Worm (Caenorhabditis elegans): ENCODE data around the gene nspg-7.1.
A peak's percentile ranks its signal among the peaks of the same experiment; 100 is the strongest.

Gene nspg-7.1

ce11 chrIV:9330755-9331154, at the start of gene nspg-7.1:
Gene nspg-7.1, minus strand, starts transcription at chrIV:9330855.
- no peak for TF ChIP-seq him-1 (tag; optimal IDR thresholded peaks at IDR 0.05)
- TF ChIP-seq dao-5 (tag; optimal IDR thresholded peaks at IDR 0.05), result no peak
- no peak for TF ChIP-seq W03F9.2 (tag; optimal IDR thresholded peaks at IDR 0.05)

- no peak for TF ChIP-seq W03F9.2 (tag; optimal IDR thresholded peaks at IDR 0.05)
- TF ChIP-seq dao-5 (tag; optimal IDR thresholded peaks at IDR 0.05), result no peak
- TF ChIP-seq him-1 (tag; optimal IDR thresholded peaks at IDR 0.05), result no peak
Observed at ce11 chrIV:9378272-9378671, 47.6 kb upstream of the nspg-7.1 start, which contains the start of gene C10C5.4. Gene C10C5.4, plus strand, starts transcription at chrIV:9378552.

- TF ChIP-seq him-1 (tag; optimal IDR thresholded peaks at IDR 0.05) (no peak), W03F9.2 (tag; optimal IDR thresholded peaks at IDR 0.05) (no peak), dao-5 (tag; optimal IDR thresholded peaks at IDR 0.05) (no peak)
Observed at ce11 chrIV:9376550-9376949, 45.9 kb upstream of the nspg-7.1 start.

DNA sequence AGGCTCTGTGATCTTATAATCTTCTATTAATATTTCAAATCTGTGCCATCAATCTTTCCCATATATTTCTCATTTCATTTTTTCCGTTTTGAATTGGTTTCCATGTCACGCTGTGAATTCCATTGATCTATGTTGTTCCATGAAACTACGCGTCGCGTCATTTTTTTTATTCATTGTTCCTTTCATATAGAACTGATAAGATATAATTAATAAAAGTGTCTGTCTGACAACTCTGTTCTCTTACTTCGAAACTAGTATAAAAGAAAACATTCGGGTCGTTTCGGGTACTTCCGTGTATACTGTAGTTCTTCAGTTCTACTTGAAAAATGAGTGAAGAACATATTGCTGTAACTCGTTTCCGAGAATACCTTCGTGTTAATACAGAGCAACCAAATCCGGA, 43.9 kb upstream of the nspg-7.1 start, which contains the start of gene C10C5.3:
Gene C10C5.3 (plus strand): TSS at position 301 of the 400 bp plus-strand sequence.
- TF ChIP-seq W03F9.2 (tag; optimal IDR thresholded peaks at IDR 0.05) (no peak), him-1 (tag; optimal IDR thresholded peaks at IDR 0.05) (no peak), dao-5 (tag; optimal IDR thresholded peaks at IDR 0.05) (no peak)

DNA sequence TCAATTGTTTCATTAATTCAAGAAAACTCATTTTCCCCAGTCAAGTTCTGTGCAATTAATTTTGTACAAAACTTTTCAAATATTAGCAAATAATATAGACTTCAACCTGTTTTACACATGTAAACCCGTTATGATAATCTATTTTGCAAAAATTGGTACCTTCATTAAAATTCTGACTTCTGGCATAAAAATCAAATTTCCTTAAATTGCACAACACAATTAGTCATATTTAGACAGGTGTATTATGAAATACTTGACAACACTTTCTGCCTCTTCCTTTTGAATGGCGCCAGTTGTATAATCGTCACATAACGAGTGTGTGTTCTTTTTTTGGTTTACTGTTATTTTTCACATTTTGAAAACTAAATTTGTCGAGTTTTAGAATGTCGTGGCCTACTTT, 40.5 kb upstream of the nspg-7.1 start, which contains the start of gene fbxc-58:
Gene fbxc-58 (plus strand): TSS at position 383 of the 400 bp plus-strand sequence.
- TF ChIP-seq W03F9.2 (tag; optimal IDR thresholded peaks at IDR 0.05) (no peak), dao-5 (tag; optimal IDR thresholded peaks at IDR 0.05) (no peak), him-1 (tag; optimal IDR thresholded peaks at IDR 0.05) (no peak)

DNA sequence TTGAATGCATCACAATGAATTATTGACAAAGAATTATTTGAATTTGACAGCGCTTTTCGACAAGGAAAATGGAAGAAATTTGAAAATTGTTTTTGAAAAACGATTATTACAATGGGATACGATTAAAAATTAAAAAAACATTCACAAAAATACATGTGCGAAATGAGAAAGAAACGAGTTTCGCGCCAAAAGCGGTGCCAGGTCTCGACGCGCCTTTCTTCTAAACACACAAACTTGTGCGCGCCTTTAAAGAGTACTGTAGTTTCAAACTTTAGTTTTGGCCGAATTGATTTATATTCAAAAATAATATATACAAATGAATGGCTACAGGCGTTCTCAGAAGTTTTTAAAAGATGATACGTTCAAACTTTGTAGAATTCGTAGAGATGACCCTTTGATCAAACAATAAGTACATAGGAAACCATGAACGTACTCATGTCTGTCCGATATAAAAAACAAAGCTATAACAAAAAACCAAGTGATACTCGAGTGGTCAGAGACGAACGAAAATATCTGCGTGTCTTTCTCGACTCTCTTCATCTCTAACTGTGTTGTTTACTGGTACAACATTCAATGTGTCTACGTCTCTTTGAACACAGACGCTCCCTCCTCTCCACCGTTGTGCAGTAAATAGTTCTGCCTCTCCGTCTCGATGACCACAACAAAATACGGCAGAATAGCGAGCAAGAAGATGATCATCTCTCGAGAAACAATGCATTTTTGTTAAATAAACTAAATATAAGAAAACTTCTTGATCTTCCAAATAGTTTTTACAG, 37.4 kb upstream of the nspg-7.1 start:
- TF ChIP-seq him-1 (tag; optimal IDR thresholded peaks at IDR 0.05), result no peak
- peak; percentile 43 for TF ChIP-seq W03F9.2 (tag; optimal IDR thresholded peaks at IDR 0.05)
- no peak for TF ChIP-seq dao-5 (tag; optimal IDR thresholded peaks at IDR 0.05)

DNA sequence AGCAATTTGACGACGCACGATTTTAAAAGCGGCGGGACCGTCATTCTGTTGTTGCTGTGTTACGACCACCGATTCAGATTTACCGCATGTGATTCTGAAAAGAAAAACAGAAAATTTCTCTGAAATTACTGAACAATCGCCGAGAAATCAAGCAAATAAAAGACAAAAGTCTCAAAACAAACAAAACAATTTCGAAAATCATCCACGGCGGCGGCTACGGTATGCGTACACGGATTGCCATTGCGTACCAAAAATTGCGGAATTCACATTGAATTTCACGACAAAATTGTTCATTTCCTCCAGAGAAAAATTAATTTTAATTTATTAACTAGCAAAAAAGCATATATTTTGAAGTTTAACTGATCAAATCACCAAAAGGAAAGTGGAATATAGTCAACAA, 35.8 kb upstream of the nspg-7.1 start, which contains the start of gene pezo-1:
Gene pezo-1 (minus strand): TSS at position 101 of the 400 bp plus-strand sequence.
- no peak for TF ChIP-seq dao-5 (tag; optimal IDR thresholded peaks at IDR 0.05)
- TF ChIP-seq W03F9.2 (tag; optimal IDR thresholded peaks at IDR 0.05), result no peak
- no peak for TF ChIP-seq him-1 (tag; optimal IDR thresholded peaks at IDR 0.05)

- TF ChIP-seq dao-5 (tag; optimal IDR thresholded peaks at IDR 0.05) (no peak), W03F9.2 (tag; optimal IDR thresholded peaks at IDR 0.05) (no peak), him-1 (tag; optimal IDR thresholded peaks at IDR 0.05) (no peak)
Observed at ce11 chrIV:9353728-9354127, 23.1 kb upstream of the nspg-7.1 start.

- TF ChIP-seq dao-5 (tag; optimal IDR thresholded peaks at IDR 0.05), result no peak
- no peak for TF ChIP-seq him-1 (tag; optimal IDR thresholded peaks at IDR 0.05)
- TF ChIP-seq W03F9.2 (tag; optimal IDR thresholded peaks at IDR 0.05), result peak; percentile 1
Observed at ce11 chrIV:9343102-9343599, 12.5 kb upstream of the nspg-7.1 start, which contains the start of gene pigc-1. Gene pigc-1, minus strand, starts transcription at chrIV:9343152.

DNA sequence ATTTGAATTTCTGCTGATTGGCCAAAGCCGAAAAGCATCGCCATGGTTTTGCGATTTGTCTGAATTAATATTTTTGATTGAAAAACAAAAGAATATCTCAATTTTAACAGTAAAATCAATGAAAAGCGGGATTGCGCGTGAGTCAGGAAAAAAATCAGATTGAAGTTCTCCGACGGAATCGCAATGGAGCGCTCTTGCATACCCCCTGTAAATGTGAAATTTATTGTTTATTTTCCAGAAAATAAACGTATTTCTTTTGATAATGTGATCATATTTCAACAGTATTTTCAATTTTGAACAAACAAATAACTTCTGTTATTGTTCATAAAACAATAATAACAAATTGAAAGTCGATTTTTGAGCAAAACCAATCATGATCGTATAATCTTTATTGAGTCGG, 10.9 kb upstream of the nspg-7.1 start, which contains the start of gene vps-26:
Gene vps-26 (minus strand): TSS at position 200 of the 400 bp plus-strand sequence.
- TF ChIP-seq W03F9.2 (tag; optimal IDR thresholded peaks at IDR 0.05) (peak; percentile 22), him-1 (tag; optimal IDR thresholded peaks at IDR 0.05) (no peak), dao-5 (tag; optimal IDR thresholded peaks at IDR 0.05) (no peak)

DNA sequence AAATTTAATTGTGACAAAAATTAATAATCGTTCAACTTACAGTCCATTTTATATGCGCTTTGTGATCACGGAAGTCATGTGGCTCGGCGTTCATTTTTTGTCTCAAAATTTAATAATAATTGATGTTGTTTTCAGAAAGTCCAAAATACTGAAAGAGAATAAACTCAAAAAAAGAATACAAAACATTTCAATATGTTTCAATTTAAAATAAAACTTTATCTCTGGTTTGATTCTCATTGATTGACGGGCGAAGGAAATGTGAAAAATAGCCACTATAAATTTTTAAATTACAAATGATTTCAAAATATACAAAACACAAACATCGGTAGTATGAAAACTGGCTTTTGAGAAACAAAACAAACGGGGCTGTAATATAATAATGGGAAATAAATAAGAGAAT, 8.6 kb upstream of the nspg-7.1 start, which contains the start of gene T20D3.6:
Gene T20D3.6 (minus strand): TSS at position 101 of the 400 bp plus-strand sequence.
- no peak for TF ChIP-seq him-1 (tag; optimal IDR thresholded peaks at IDR 0.05)
- TF ChIP-seq dao-5 (tag; optimal IDR thresholded peaks at IDR 0.05), result no peak
- no peak for TF ChIP-seq W03F9.2 (tag; optimal IDR thresholded peaks at IDR 0.05)

DNA sequence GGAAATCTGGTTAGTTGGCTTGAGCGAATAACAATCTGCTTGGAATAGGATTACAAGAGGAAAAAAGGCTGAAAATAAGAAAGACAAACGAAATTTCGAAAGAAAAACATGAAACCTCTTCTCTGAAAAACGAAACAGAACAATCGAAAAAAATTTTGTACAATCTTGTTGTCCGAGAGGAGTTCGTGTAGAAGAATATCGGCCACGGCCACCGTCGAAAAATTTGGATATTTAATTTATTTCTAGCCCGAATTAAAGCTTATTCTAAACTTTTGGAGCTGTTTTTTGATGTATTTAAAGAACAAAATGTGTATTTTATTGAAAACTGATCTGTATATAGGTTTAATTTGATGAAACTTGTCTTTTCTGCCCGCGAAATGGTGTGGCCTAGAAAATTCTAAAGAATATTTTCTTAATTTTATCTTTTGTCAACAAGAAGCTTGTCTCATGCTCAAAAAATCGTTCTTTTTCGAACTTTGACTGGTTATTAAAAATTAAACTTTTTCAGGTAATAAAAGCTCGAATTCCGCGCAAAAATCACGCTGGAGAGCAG, 6.0 kb upstream of the nspg-7.1 start, which contains the start of gene T20D3.5:
Gene T20D3.5 (plus strand): TSS at position 503 of the 553 bp plus-strand sequence.
- TF ChIP-seq W03F9.2 (tag; optimal IDR thresholded peaks at IDR 0.05), result no peak
- no peak for TF ChIP-seq him-1 (tag; optimal IDR thresholded peaks at IDR 0.05)
- no peak for TF ChIP-seq dao-5 (tag; optimal IDR thresholded peaks at IDR 0.05)

- TF ChIP-seq dao-5 (tag; optimal IDR thresholded peaks at IDR 0.05), result no peak
- TF ChIP-seq him-1 (tag; optimal IDR thresholded peaks at IDR 0.05), result no peak
- no peak for TF ChIP-seq W03F9.2 (tag; optimal IDR thresholded peaks at IDR 0.05)
Observed at ce11 chrIV:9335552-9336251, 5.0 kb upstream of the nspg-7.1 start, which contains the start of the genes coa-4 and T20D3.14. Gene coa-4, minus strand, starts transcription at chrIV:9335602. Gene T20D3.14, minus strand, starts transcription at chrIV:9335909.
